Worm (Caenorhabditis elegans) whole organism, L3 larva: ENCODE results near the gene Y39A1A.24.

Source experiments
- fkh-10 ChIP-seq: sonication (generic microtip); optimal IDR thresholded peaks from 2 replicates; lab custom pipeline; 2017; ENCODE audit warnings: missing biosample characterization, missing genetic modification reagents, missing genetic modification characterization
- nhr-77 ChIP-seq: fragments of 150-350 bp; optimal IDR thresholded peaks from 2 replicates; lab custom pipeline; 2014; ENCODE audit warnings: missing biosample characterization, missing genetic modification characterization
- skn-1 ChIP-seq: fragments of 150-350 bp; optimal IDR thresholded peaks from 2 replicates; lab custom pipeline; 2014; ENCODE audit warnings: missing biosample characterization, missing genetic modification characterization
- snpc-4 ChIP-seq: fragments of 150-350 bp; optimal IDR thresholded peaks from 2 replicates; lab custom pipeline; 2014; ENCODE audit warnings: missing biosample characterization, missing genetic modification characterization

ce11 chrIII:10565926-10566325 lies 46.5 kb upstream of the Y39A1A.24 start, which contains the start of gene acdh-11:
- no peak for TF ChIP-seq snpc-4 (tag; lab: Kevin White, UChicago)
- TF ChIP-seq nhr-77, result no peak
- TF ChIP-seq skn-1 (tag; lab: Kevin White, UChicago), result no peak
- no peak for TF ChIP-seq fkh-10 (GFP tag; lab: Kevin White, UChicago)
